Worm (Caenorhabditis elegans) whole organism, L4 larva: Measurements from ENCODE around the gene mpst-1.

ENCODE experiments used
- T26A8.4 ChIP-seq: fragments of 200-800 bp; sonication (Bioruptor generic); IDR thresholded peaks from 2 replicates; pipeline ENCODE4 v1.3.6; 2022; ENCODE audit warnings: missing genetic modification characterization, missing compliant biosample characterization
- ceh-82 ChIP-seq: sonication (generic microtip); optimal IDR thresholded peaks from 2 replicates; lab custom pipeline; 2017; ENCODE audit warnings: missing biosample characterization, missing genetic modification characterization
- dpl-1 ChIP-seq: fragments of 150-350 bp; optimal IDR thresholded peaks from 2 replicates; lab custom pipeline; 2014; ENCODE audit warnings: missing biosample characterization, missing genetic modification reagents, missing genetic modification characterization
- dve-1 ChIP-seq: sonication (generic microtip); optimal IDR thresholded peaks from 2 replicates; lab custom pipeline; 2017; ENCODE audit warnings: antibody characterized with exemption, mild to moderate bottlenecking, missing genetic modification characterization, missing compliant biosample characterization; ENCODE audit not compliant: insufficient read depth
- fkh-10 ChIP-seq: fragments of 150-350 bp; optimal IDR thresholded peaks from 2 replicates; lab custom pipeline; 2014; ENCODE audit warnings: missing biosample characterization, missing genetic modification reagents, missing genetic modification characterization
- jun-1 ChIP-seq: fragments of 150-350 bp; optimal IDR thresholded peaks from 2 replicates; lab custom pipeline; 2014; ENCODE audit warnings: missing biosample characterization, missing genetic modification reagents, missing genetic modification characterization
- lsy-2 ChIP-seq, 2 experiments: fragments of 150-350 bp in 1 of 2; sonication (generic microtip) in 1 of 2; optimal IDR thresholded peaks; 2 replicates each; lab custom pipeline; 2014 to 2017; ENCODE audit warnings: missing biosample characterization in 2 of 2, missing genetic modification characterization in 2 of 2
- nhr-28 ChIP-seq: fragments of 150-350 bp; optimal IDR thresholded peaks from 2 replicates; lab custom pipeline; 2014; ENCODE audit warnings: missing biosample characterization, missing genetic modification characterization
- rbr-2 ChIP-seq: sonication (generic microtip); optimal IDR thresholded peaks from 2 replicates; lab custom pipeline; 2016; ENCODE audit warnings: missing genotype, missing genetic modification characterization, missing compliant biosample characterization
- unc-62 ChIP-seq, 3 experiments: fragments of 150-350 bp in 1 of 3; sonication (generic microtip); optimal IDR thresholded peaks in 2 of 3; peaks in 1 of 3; 1 replicate in 1 of 3; 2 replicates in 2 of 3; lab custom pipeline; 2014 to 2017; ENCODE audit warnings: missing biosample characterization in 3 of 3, missing genetic modification characterization in 3 of 3, missing genetic modification reagents in 3 of 3, missing genotype in 1 of 3

DNA sequence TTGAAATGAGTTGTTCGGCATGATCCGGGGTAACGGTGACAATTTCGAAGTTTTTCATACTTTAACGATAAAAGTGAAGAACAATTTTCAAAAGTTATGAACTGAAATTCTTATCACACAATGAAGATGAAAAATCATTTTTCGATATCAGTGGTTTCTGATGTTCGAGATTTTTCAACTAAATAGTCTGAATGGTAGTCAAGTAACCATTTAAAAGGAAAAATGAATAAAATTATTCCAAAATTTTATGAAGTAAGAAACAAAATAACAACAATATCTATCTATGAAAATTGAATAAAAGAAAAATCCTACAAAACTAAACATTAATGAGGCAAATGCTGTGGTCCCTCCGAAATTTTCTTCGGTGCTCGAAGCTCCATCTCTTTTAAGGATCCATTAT, 1.2 kb downstream of the mpst-1 start, which contains the start of gene D2023.4:
- TF ChIP-seq unc-62 (GFP tag; optimal IDR thresholded peaks at IDR 0.05 in 1 of 2; lab: Kevin White, UChicago) (no peak), unc-62 (tag; optimal IDR thresholded peaks at IDR 0.05; lab: Kevin White, UChicago) (no peak), ceh-82 (tag; lab: Kevin White, UChicago) (no peak), lsy-2 (tag; optimal IDR thresholded peaks at IDR 0.05; lab: Kevin White, UChicago) (peak in 1 of 2 experiments; percentile 2), jun-1 (tag; lab: Kevin White, UChicago) (no peak), fkh-10 (no peak), T26A8.4 (GFP tag; lab: Robert Waterston, UW) (no peak), rbr-2 (tag; lab: Kevin White, UChicago) (no peak), nhr-28 (tag; lab: Kevin White, UChicago) (no peak), dve-1 (tag; lab: Kevin White, UChicago) (no peak), dpl-1 (GFP tag; lab: Kevin White, UChicago) (no peak)
